Fruit fly (Drosophila melanogaster): ENCODE data around the gene CG8209.

Gene CG8209

DNA sequence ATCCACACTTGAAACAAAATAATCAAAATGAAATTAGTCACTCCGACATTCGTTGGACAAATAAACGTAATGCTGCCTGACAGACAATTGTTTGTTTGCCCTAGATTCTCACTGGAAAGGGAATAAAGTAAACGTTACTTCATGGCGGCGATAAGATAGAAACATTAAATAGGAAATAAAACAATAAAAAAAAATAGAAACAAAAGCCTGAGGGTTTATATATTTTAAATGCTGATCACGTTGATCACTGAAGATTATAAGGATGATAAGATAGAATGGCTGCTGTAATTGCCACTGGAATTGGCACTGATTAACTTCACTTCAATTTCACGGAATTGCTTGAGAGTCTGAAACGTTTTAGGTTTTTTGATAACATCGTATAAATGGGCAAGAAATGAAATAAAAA lies 42.5 kb downstream of the CG8209 start (continued):
- TF ChIP-seq Six4 (GFP tag; optimal IDR thresholded peaks at IDR 0.05) (no peak), Dref (GFP tag; IDR thresholded peaks at IDR 0.05) (no peak), pros (GFP tag; optimal IDR thresholded peaks at IDR 0.05) (peak; percentile 28), lab (GFP tag; optimal IDR thresholded peaks at IDR 0.05) (no peak), so (GFP tag; IDR thresholded peaks at IDR 0.05) (no peak; the same call in 2 of the 3 replicates), Ada2b (GFP tag; IDR thresholded peaks at IDR 0.05) (no peak), CG6683 (GFP tag; optimal IDR thresholded peaks at IDR 0.05) (no peak), HmgZ (tag; optimal IDR thresholded peaks at IDR 0.05) (no peak), nau (GFP tag; optimal IDR thresholded peaks at IDR 0.05) (peak; percentile 23), Elba2 (GFP tag; optimal IDR thresholded peaks at IDR 0.05) (no peak), CG14710 (tag; optimal IDR thresholded peaks at IDR 0.05) (peak; percentile 1), YL-1 (GFP tag; optimal IDR thresholded peaks at IDR 0.05) (no peak), ro (GFP tag; IDR thresholded peaks at IDR 0.05) (no peak), gem (tag; optimal IDR thresholded peaks at IDR 0.05) (peak; percentile 26), sima (GFP tag; optimal IDR thresholded peaks at IDR 0.05) (no peak), CG33213 (GFP tag; optimal IDR thresholded peaks at IDR 0.05) (no peak), zen (tag; optimal IDR thresholded peaks at IDR 0.05) (no peak), CG1529 (GFP tag; optimal IDR thresholded peaks at IDR 0.05) (peak; percentile 37), D19B (GFP tag; optimal IDR thresholded peaks at IDR 0.05) (no peak), jumu (GFP tag; optimal IDR thresholded peaks at IDR 0.05) (no peak), CG6854 (GFP tag; optimal IDR thresholded peaks at IDR 0.05) (no peak), NfI (GFP tag; optimal IDR thresholded peaks at IDR 0.05) (no peak), D19A (tag; optimal IDR thresholded peaks at IDR 0.05) (peak; percentile 4), Med (GFP tag) (peak; percentile 29), crol (GFP tag; IDR thresholded peaks at IDR 0.05) (no peak), CG15514 (GFP tag; optimal IDR thresholded peaks at IDR 0.05) (no peak), CG1602 (GFP tag; optimal IDR thresholded peaks at IDR 0.05) (no peak), zen2 (GFP tag; IDR thresholded peaks at IDR 0.05; ENCODE audit: partially characterized antibody) (no peak), CG34224 (GFP tag; IDR thresholded peaks at IDR 0.05; ENCODE audit: partially characterized antibody) (no peak), CG32767 (GFP tag; IDR thresholded peaks at IDR 0.05) (no peak), dimm (GFP tag; IDR thresholded peaks at IDR 0.05) (no peak), mam (GFP tag; optimal IDR thresholded peaks at IDR 0.05) (no peak), ham (GFP tag; IDR thresholded peaks at IDR 0.05) (no peak), CG17568 (GFP tag; optimal IDR thresholded peaks at IDR 0.05) (peak; percentile 56), CG4854 (GFP tag; optimal IDR thresholded peaks at IDR 0.05) (no peak), Abd-B (GFP tag; optimal IDR thresholded peaks at IDR 0.05) (no peak), pfk (GFP tag; optimal IDR thresholded peaks at IDR 0.05) (no peak), chinmo (GFP tag; IDR thresholded peaks at IDR 0.05; ENCODE audit: partially characterized antibody) (no peak), CG16863 (GFP tag; optimal IDR thresholded peaks at IDR 0.05) (no peak), HLHmδ (GFP tag; optimal IDR thresholded peaks at IDR 0.05) (peak; percentile 12), Sox100B (GFP tag; optimal IDR thresholded peaks at IDR 0.05) (peak; percentile 23), PHDP (tag; optimal IDR thresholded peaks at IDR 0.05) (peak; percentile 70), Neu2 (GFP tag; optimal IDR thresholded peaks at IDR 0.05; ENCODE audit: borderline replicate concordance) (no peak), Hand (GFP tag; optimal IDR thresholded peaks at IDR 0.05) (no peak), luna (GFP tag; optimal IDR thresholded peaks at IDR 0.05) (no peak), lbe (GFP tag; optimal IDR thresholded peaks at IDR 0.05) (no peak), lmd (GFP tag; IDR thresholded peaks at IDR 0.05) (no peak), fru (optimal IDR thresholded peaks at IDR 0.05) (no peak), pb (GFP tag; optimal IDR thresholded peaks at IDR 0.05) (no peak), CG7786 (GFP tag; optimal IDR thresholded peaks at IDR 0.05) (no peak), CG15696 (tag; optimal IDR thresholded peaks at IDR 0.05) (no peak)
